Worm (Caenorhabditis elegans) whole organism, L3 larva: ENCODE data around the gene ZK177.2.

Experiments
- R02D3.7 ChIP-seq: fragments of 150-350 bp; optimal IDR thresholded peaks from 2 replicates; lab custom pipeline; 2014; ENCODE audit warnings: missing biosample characterization, missing genetic modification characterization
- ZK546.5 ChIP-seq: sonication (generic microtip); optimal IDR thresholded peaks from 2 replicates; lab custom pipeline; 2017; ENCODE audit warnings: missing biosample characterization, missing genetic modification characterization
- aly-2 ChIP-seq: fragments of 150-350 bp; optimal IDR thresholded peaks from 2 replicates; lab custom pipeline; 2014; ENCODE audit warnings: missing biosample characterization, missing genetic modification characterization
- ama-1 ChIP-seq: fragments of 150-350 bp; optimal IDR thresholded peaks from 2 replicates; lab custom pipeline; 2018
- ceh-16 ChIP-seq: sonication (generic microtip); optimal IDR thresholded peaks from 2 replicates; lab custom pipeline; 2017; ENCODE audit warnings: missing biosample characterization, missing genetic modification characterization
- ceh-28 ChIP-seq: fragments of 150-350 bp; optimal IDR thresholded peaks from 2 replicates; lab custom pipeline; 2014; ENCODE audit warnings: missing biosample characterization, missing genetic modification reagents, missing genetic modification characterization
- ceh-82 ChIP-seq: fragments of 150-350 bp; optimal IDR thresholded peaks from 2 replicates; lab custom pipeline; 2014; ENCODE audit warnings: missing biosample characterization, missing genetic modification characterization
- ceh-9 ChIP-seq: sonication (generic microtip); optimal IDR thresholded peaks from 2 replicates; lab custom pipeline; 2018; ENCODE audit warnings: missing biosample characterization, missing genetic modification characterization
- daf-12 ChIP-seq: fragments of 150-350 bp; optimal IDR thresholded peaks from 2 replicates; lab custom pipeline; 2014; ENCODE audit warnings: missing biosample characterization, missing genetic modification reagents, missing genetic modification characterization
- egl-27 ChIP-seq: sonication (generic microtip); optimal IDR thresholded peaks from 4 replicates; lab custom pipeline; 2017; ENCODE audit warnings: missing biosample characterization, missing genetic modification reagents, missing genetic modification characterization
- egl-5 ChIP-seq: fragments of 150-350 bp; optimal IDR thresholded peaks from 2 replicates; lab custom pipeline; 2017; ENCODE audit warnings: missing biosample characterization, missing genetic modification reagents, missing genetic modification characterization, inconsistent platforms
- elt-1 ChIP-seq: fragments of 150-350 bp; optimal IDR thresholded peaks from 2 replicates; lab custom pipeline; 2014; ENCODE audit warnings: missing biosample characterization, missing genetic modification characterization
- elt-2 ChIP-seq: sonication (generic microtip); optimal IDR thresholded peaks from 2 replicates; lab custom pipeline; 2016; ENCODE audit warnings: missing genetic modification reagents, mild to moderate bottlenecking, missing genetic modification characterization, missing compliant biosample characterization
- elt-3 ChIP-seq, 3 experiments: fragments of 150-350 bp in 1 of 3; sonication (generic microtip) in 2 of 3; optimal IDR thresholded peaks; 2 replicates in 2 of 3; 4 replicates in 1 of 3; lab custom pipeline; 2014 to 2017; ENCODE audit warnings: missing biosample characterization in 3 of 3, missing genetic modification characterization in 3 of 3
- eor-1 ChIP-seq, 2 experiments: fragments of 150-350 bp; optimal IDR thresholded peaks; 2 replicates each; lab custom pipeline; 2014 to 2018; ENCODE audit warnings: missing biosample characterization in 2 of 2, missing genetic modification characterization in 2 of 2
- fkh-10 ChIP-seq: sonication (generic microtip); optimal IDR thresholded peaks from 2 replicates; lab custom pipeline; 2017; ENCODE audit warnings: missing biosample characterization, missing genetic modification reagents, missing genetic modification characterization
- fkh-2 ChIP-seq: fragments of 150-350 bp; optimal IDR thresholded peaks from 2 replicates; lab custom pipeline; 2014; ENCODE audit warnings: missing biosample characterization, missing genetic modification reagents, missing genetic modification characterization
- fos-1 ChIP-seq: fragments of 150-350 bp; optimal IDR thresholded peaks from 2 replicates; lab custom pipeline; 2014; ENCODE audit warnings: missing biosample characterization, missing genetic modification characterization
- hmg-11 ChIP-seq: sonication (generic microtip); optimal IDR thresholded peaks from 2 replicates; lab custom pipeline; 2016; ENCODE audit warnings: missing genetic modification characterization, missing compliant biosample characterization
- jun-1 ChIP-seq: fragments of 150-350 bp; optimal IDR thresholded peaks from 2 replicates; lab custom pipeline; 2014; ENCODE audit warnings: missing biosample characterization, missing genetic modification reagents, missing genetic modification characterization
- lin-15B ChIP-seq: fragments of 150-350 bp; optimal IDR thresholded peaks from 2 replicates; lab custom pipeline; 2014; ENCODE audit warnings: missing biosample characterization, missing genetic modification characterization
- lin-39 ChIP-seq: fragments of 150-350 bp; optimal IDR thresholded peaks from 2 replicates; lab custom pipeline; 2018; ENCODE audit warnings: missing biosample characterization, missing genetic modification reagents, missing genetic modification characterization
- lsy-12 ChIP-seq: sonication (generic microtip); optimal IDR thresholded peaks from 2 replicates; lab custom pipeline; 2016; ENCODE audit warnings: mild to moderate bottlenecking, missing genetic modification characterization, missing compliant biosample characterization
- mdl-1 ChIP-seq: fragments of 150-350 bp; optimal IDR thresholded peaks from 2 replicates; lab custom pipeline; 2014; ENCODE audit warnings: missing biosample characterization, missing genetic modification characterization
- mml-1 ChIP-seq: fragments of 150-350 bp; sonication (generic microtip); optimal IDR thresholded peaks from 3 replicates; lab custom pipeline; 2014; ENCODE audit warnings: missing biosample characterization, missing genetic modification characterization
- nfya-1 ChIP-seq: sonication (generic microtip); optimal IDR thresholded peaks from 2 replicates; lab custom pipeline; 2017; ENCODE audit warnings: missing genetic modification characterization, mild to moderate bottlenecking, missing compliant biosample characterization, antibody characterized with exemption, moderate library complexity; ENCODE audit not compliant: insufficient read depth
- nhr-12 ChIP-seq: fragments of 150-350 bp; optimal IDR thresholded peaks from 2 replicates; lab custom pipeline; 2014; ENCODE audit warnings: missing biosample characterization, missing genetic modification characterization
- nhr-23 ChIP-seq: fragments of 150-350 bp; optimal IDR thresholded peaks from 2 replicates; lab custom pipeline; 2014; ENCODE audit warnings: missing biosample characterization, missing genetic modification reagents, missing genetic modification characterization
- nhr-237 ChIP-seq: fragments of 150-350 bp; optimal IDR thresholded peaks from 2 replicates; lab custom pipeline; 2014; ENCODE audit warnings: missing biosample characterization, missing genetic modification characterization
- nhr-25 ChIP-seq: sonication (generic microtip); optimal IDR thresholded peaks from 2 replicates; lab custom pipeline; 2017; ENCODE audit warnings: missing biosample characterization, missing genetic modification characterization
- nhr-28 ChIP-seq: fragments of 150-350 bp; optimal IDR thresholded peaks from 2 replicates; lab custom pipeline; 2014; ENCODE audit warnings: missing biosample characterization, missing genetic modification characterization
- nhr-43 ChIP-seq: sonication (generic microtip); optimal IDR thresholded peaks from 2 replicates; lab custom pipeline; 2016; ENCODE audit warnings: mild to moderate bottlenecking, missing genetic modification characterization, missing compliant biosample characterization; ENCODE audit not compliant: poor library complexity, severe bottlenecking
- nhr-67 ChIP-seq: fragments of 150-350 bp; optimal IDR thresholded peaks from 2 replicates; lab custom pipeline; 2014; ENCODE audit warnings: missing biosample characterization, missing genetic modification characterization
- nhr-76 ChIP-seq: fragments of 150-350 bp; sonication (generic microtip); optimal IDR thresholded peaks from 5 replicates; lab custom pipeline; 2014; ENCODE audit warnings: missing biosample characterization, missing genetic modification characterization
- nhr-77 ChIP-seq: fragments of 150-350 bp; optimal IDR thresholded peaks from 2 replicates; lab custom pipeline; 2014; ENCODE audit warnings: missing biosample characterization, missing genetic modification characterization
- pqm-1 ChIP-seq: fragments of 150-350 bp; optimal IDR thresholded peaks from 2 replicates; lab custom pipeline; 2017; ENCODE audit warnings: missing biosample characterization, missing genetic modification characterization, inconsistent platforms
- sea-2 ChIP-seq: fragments of 150-350 bp; sonication (generic microtip); optimal IDR thresholded peaks from 4 replicates; lab custom pipeline; 2014; ENCODE audit warnings: missing biosample characterization, missing genetic modification reagents, missing genetic modification characterization
- skn-1 ChIP-seq: fragments of 150-350 bp; optimal IDR thresholded peaks from 2 replicates; lab custom pipeline; 2014; ENCODE audit warnings: missing biosample characterization, missing genetic modification characterization
- tbx-2 ChIP-seq: sonication (generic microtip); optimal IDR thresholded peaks from 2 replicates; lab custom pipeline; 2016; ENCODE audit warnings: mild to moderate bottlenecking, missing genetic modification characterization, missing compliant biosample characterization
- unc-39 ChIP-seq: sonication (generic microtip); optimal IDR thresholded peaks from 4 replicates; lab custom pipeline; 2017; ENCODE audit warnings: missing biosample characterization, missing genetic modification characterization
- unc-62 ChIP-seq: fragments of 150-350 bp; sonication (generic microtip); optimal IDR thresholded peaks from 4 replicates; lab custom pipeline; 2014; ENCODE audit warnings: missing biosample characterization, missing genetic modification reagents, missing genetic modification characterization
- zag-1 ChIP-seq: fragments of 150-350 bp; optimal IDR thresholded peaks from 2 replicates; lab custom pipeline; 2014; ENCODE audit warnings: missing biosample characterization, missing genetic modification characterization
- ztf-11 ChIP-seq: fragments of 150-350 bp; optimal IDR thresholded peaks from 2 replicates; lab custom pipeline; 2014; ENCODE audit warnings: missing biosample characterization, missing genetic modification characterization
- ztf-4 ChIP-seq: fragments of 150-350 bp; optimal IDR thresholded peaks from 2 replicates; lab custom pipeline; 2014; ENCODE audit warnings: missing biosample characterization, missing genetic modification characterization

Gene ZK177.2

ce11 chrII:5518910-5519309 is at the start of gene ZK177.2:
ZK177.2 (plus strand) TSS chrII:5519210.
- TF ChIP-seq nhr-25 (tag; lab: Kevin White, UChicago) (no peak), fos-1 (tag; lab: Kevin White, UChicago) (no peak), nhr-67 (tag; lab: Kevin White, UChicago) (no peak), fkh-10 (no peak), sea-2 (GFP tag; lab: Kevin White, UChicago) (no peak), hmg-11 (tag; lab: Kevin White, UChicago) (no peak), ZK546.5 (tag; lab: Kevin White, UChicago) (no peak), unc-39 (tag; lab: Kevin White, UChicago) (no peak), ceh-82 (tag; lab: Kevin White, UChicago) (no peak), daf-12 (tag; lab: Kevin White, UChicago) (no peak), zag-1 (no peak), ceh-9 (tag; lab: Kevin White, UChicago) (no peak), egl-27 (tag; lab: Kevin White, UChicago) (no peak), nfya-1 (tag; lab: Kevin White, UChicago) (no peak), ztf-4 (tag; lab: Kevin White, UChicago) (no peak), lin-39 (tag; lab: Kevin White, UChicago) (no peak), fkh-2 (tag; lab: Kevin White, UChicago) (no peak), unc-62 (GFP tag; lab: Kevin White, UChicago) (no peak), eor-1 (tag; optimal IDR thresholded peaks at IDR 0.05; lab: Kevin White, UChicago) (no peak), elt-3 (tag; optimal IDR thresholded peaks at IDR 0.05; lab: Kevin White, UChicago) (no peak)

ce11 chrII:5473946-5474423 is 45.0 kb upstream of the ZK177.2 start, which contains the start of gene mrps-16:
mrps-16 (plus strand) TSS chrII:5474373.
- TF ChIP-seq fkh-2 (tag; lab: Kevin White, UChicago) (no peak), nhr-12 (tag; lab: Kevin White, UChicago) (no peak), aly-2 (tag; lab: Kevin White, UChicago) (no peak), egl-27 (tag; lab: Kevin White, UChicago) (no peak), eor-1 (tag; optimal IDR thresholded peaks at IDR 0.05; lab: Kevin White, UChicago) (no peak), ZK546.5 (tag; lab: Kevin White, UChicago) (no peak), elt-2 (tag; lab: Kevin White, UChicago) (no peak), unc-39 (tag; lab: Kevin White, UChicago) (no peak), lsy-12 (tag; lab: Kevin White, UChicago) (no peak), tbx-2 (no peak), egl-5 (tag; lab: Kevin White, UChicago) (peak; percentile 8), nfya-1 (tag; lab: Kevin White, UChicago) (peak; percentile 53), ama-1 (no peak), nhr-77 (no peak), nhr-76 (tag; lab: Kevin White, UChicago) (no peak), elt-3 (tag; optimal IDR thresholded peaks at IDR 0.05; lab: Kevin White, UChicago) (no peak), nhr-28 (no peak), ceh-9 (tag; lab: Kevin White, UChicago) (no peak), lin-39 (tag; lab: Kevin White, UChicago) (peak; percentile 17), mdl-1 (tag; lab: Kevin White, UChicago) (no peak), elt-1 (tag; lab: Kevin White, UChicago) (no peak), ceh-16 (tag; lab: Kevin White, UChicago) (no peak), nhr-67 (tag; lab: Kevin White, UChicago) (no peak), skn-1 (no peak), nhr-237 (no peak), lin-15B (peak; percentile 40), ztf-4 (tag; lab: Kevin White, UChicago) (no peak), nhr-43 (peak; percentile 22), jun-1 (tag; lab: Kevin White, UChicago) (no peak), hmg-11 (tag; lab: Kevin White, UChicago) (peak; percentile 77), fos-1 (tag; lab: Kevin White, UChicago) (no peak), ceh-28 (peak; percentile 22), ztf-11 (no peak), daf-12 (tag; lab: Kevin White, UChicago) (no peak), mml-1 (tag; lab: Kevin White, UChicago) (no peak), R02D3.7 (tag; lab: Kevin White, UChicago) (peak; percentile 26), nhr-25 (tag; lab: Kevin White, UChicago) (peak; percentile 44), pqm-1 (tag; lab: Kevin White, UChicago) (no peak), sea-2 (GFP tag; lab: Kevin White, UChicago) (no peak), unc-62 (GFP tag; lab: Kevin White, UChicago) (no peak), nhr-23 (tag; lab: Kevin White, UChicago) (no peak)
